Worm (Caenorhabditis elegans): ENCODE measurements around the gene C06C3.12.

- TF ChIP-seq nhr-237 (tag; optimal IDR thresholded peaks at IDR 0.05): no peak
- no peak for TF ChIP-seq ama-1 (optimal IDR thresholded peaks at IDR 0.05)
- TF ChIP-seq mep-1 (tag; optimal IDR thresholded peaks at IDR 0.05): no peak
- TF ChIP-seq F16B12.6 (tag; optimal IDR thresholded peaks at IDR 0.05): no peak
- TF ChIP-seq xbp-1 (tag; optimal IDR thresholded peaks at IDR 0.05): no peak
- TF ChIP-seq rnt-1 (tag; optimal IDR thresholded peaks at IDR 0.05): no peak
- TF ChIP-seq nhr-76 (tag; optimal IDR thresholded peaks at IDR 0.05): no peak
- TF ChIP-seq nhr-12 (tag; optimal IDR thresholded peaks at IDR 0.05): no peak
- TF ChIP-seq fos-1 (tag; optimal IDR thresholded peaks at IDR 0.05): no peak
- no peak for TF ChIP-seq mdl-1 (tag; optimal IDR thresholded peaks at IDR 0.05)
Measured at ce11 chrII:9345794-9346193, 29.1 kb upstream of the C06C3.12 start.
